Worm (Caenorhabditis elegans): ENCODE measurements around the gene C05C10.7.

C05C10.7 gene

DNA sequence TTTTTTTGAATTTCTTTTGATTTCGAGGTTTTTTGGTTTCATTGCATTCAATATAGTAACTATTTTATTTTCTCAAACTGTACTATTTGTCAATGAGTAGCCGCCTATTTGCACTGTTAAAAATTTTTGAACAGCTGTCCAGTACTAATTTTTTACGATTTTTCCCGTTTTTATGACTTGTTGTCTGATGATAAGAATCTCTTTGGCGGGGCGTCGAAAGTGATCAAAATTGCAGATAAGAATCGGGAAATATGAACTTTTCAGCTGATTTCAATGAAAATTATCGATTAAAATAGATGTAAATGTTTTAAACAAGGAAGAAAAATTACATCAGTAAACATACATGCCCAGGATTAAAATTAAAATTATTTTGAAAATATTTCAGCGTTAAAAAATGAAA is 35.4 kb upstream of the C05C10.7 start:
- TF ChIP-seq fos-1 (tag; optimal IDR thresholded peaks at IDR 0.05) (peak; percentile 81), crh-2 (tag; optimal IDR thresholded peaks at IDR 0.05) (peak; percentile 46), nhr-25 (tag; optimal IDR thresholded peaks at IDR 0.05) (peak; percentile 32), C34F6.9 (tag; optimal IDR thresholded peaks at IDR 0.05) (no peak), sma-9 (GFP tag; optimal IDR thresholded peaks at IDR 0.05) (peak; percentile 83), sma-9 (tag; optimal IDR thresholded peaks at IDR 0.05) (no peak), nhr-10 (tag; optimal IDR thresholded peaks at IDR 0.05) (no peak), gmeb-1 (tag; optimal IDR thresholded peaks at IDR 0.05) (peak; percentile 9)

DNA sequence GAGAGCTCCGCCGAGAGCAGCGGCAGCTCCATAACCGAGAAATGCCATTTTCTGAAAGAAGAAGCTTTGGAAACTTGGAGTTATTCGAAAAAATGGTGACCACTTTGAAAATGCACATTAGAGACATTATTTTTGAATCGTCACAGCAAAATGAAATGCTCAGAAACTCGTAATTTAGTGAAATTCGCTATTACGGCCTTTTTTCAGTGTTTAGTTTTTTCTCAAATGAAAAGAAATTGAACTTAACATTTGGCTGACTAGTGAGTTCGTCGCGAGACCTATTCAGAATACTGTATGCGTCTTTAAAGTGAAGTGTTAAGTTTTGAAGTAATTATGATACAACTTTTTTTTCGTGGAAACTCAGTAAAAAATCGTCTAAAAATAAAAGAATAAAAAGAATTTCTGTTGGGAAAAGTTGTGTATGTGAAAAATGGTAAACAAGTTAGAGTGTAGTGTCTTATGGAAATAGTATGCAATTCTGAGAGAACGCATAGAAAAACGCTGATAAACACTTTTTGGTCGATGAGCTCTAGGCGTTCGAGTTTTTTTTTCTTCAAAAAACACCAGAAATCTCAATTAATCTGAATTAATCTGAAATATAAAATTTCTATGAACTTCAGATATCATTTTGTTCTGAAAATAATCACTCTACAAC is 31.8 kb upstream of the C05C10.7 start, which contains the start of gene R53.5:
TSS of gene R53.5 (minus strand) at position 51 of the 655 bp plus-strand sequence.
- no peak for TF ChIP-seq ztf-4 (tag; optimal IDR thresholded peaks at IDR 0.05)
- no peak for TF ChIP-seq mdl-1 (tag; optimal IDR thresholded peaks at IDR 0.05)
- TF ChIP-seq nhr-11 (tag; optimal IDR thresholded peaks at IDR 0.05): no peak
- no peak for TF ChIP-seq lin-11 (tag; optimal IDR thresholded peaks at IDR 0.05)
- no peak for TF ChIP-seq fos-1 (tag; optimal IDR thresholded peaks at IDR 0.05)
- no peak for TF ChIP-seq crh-2 (tag; optimal IDR thresholded peaks at IDR 0.05)
- TF ChIP-seq unc-55 (GFP tag; optimal IDR thresholded peaks at IDR 0.05): no peak
- no peak for TF ChIP-seq alr-1 (tag; optimal IDR thresholded peaks at IDR 0.05)
- no peak for TF ChIP-seq unc-39 (tag; optimal IDR thresholded peaks at IDR 0.05)
- TF ChIP-seq gmeb-1 (tag; optimal IDR thresholded peaks at IDR 0.05): no peak
- TF ChIP-seq nhr-21 (tag; optimal IDR thresholded peaks at IDR 0.05): no peak
- no peak for TF ChIP-seq mab-5 (tag; optimal IDR thresholded peaks at IDR 0.05)
- no peak for TF ChIP-seq nhr-77 (tag; optimal IDR thresholded peaks at IDR 0.05)

DNA sequence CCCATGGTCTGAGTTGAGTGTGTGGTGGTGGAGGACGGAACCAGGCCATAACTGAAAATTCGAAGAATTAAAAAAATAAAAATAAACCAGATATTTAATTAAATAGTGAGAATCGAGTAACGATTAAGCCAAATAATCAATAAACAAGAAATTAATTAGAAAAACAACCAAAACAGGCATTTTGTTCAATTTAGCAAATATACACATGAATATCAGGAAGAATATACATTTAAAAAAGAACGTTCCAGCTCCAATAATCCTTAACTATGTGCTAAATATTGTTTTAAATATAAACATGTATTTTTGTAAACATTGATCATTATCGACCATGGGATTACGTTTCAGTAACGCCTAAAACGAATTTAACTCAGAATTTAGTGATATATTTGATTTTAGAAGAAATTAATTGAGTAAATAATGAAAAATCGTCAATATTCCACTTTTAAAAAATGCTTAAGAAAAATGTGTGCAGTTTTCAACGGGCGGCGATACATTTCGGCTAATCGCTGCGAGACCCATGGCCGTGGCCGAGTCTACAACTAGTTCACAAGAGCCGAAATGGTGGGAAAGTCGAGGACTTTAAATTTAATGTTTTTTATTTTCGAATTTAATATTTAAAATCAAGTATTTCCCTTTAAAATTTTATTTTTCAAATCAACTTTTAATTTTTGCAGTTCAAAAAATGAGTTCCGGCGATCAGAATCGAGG is 29.4 kb upstream of the C05C10.7 start, which contains the start of the genes R53.4 and psf-1:
TSS of gene R53.4 (minus strand) at position 51 of the 708 bp plus-strand sequence.
TSS of gene psf-1 (plus strand) at position 675 of the 708 bp plus-strand sequence.
- TF ChIP-seq ceh-16 (tag; optimal IDR thresholded peaks at IDR 0.05) (no peak), R02D3.7 (tag; optimal IDR thresholded peaks at IDR 0.05) (no peak), gmeb-1 (tag; optimal IDR thresholded peaks at IDR 0.05) (peak; percentile 70), egl-27 (tag; optimal IDR thresholded peaks at IDR 0.05) (no peak), C34F6.9 (tag; optimal IDR thresholded peaks at IDR 0.05) (peak; percentile 82), nhr-237 (tag; optimal IDR thresholded peaks at IDR 0.05) (no peak), fos-1 (tag; optimal IDR thresholded peaks at IDR 0.05) (no peak), elt-3 (tag; optimal IDR thresholded peaks at IDR 0.05) (no peak), nhr-25 (tag; optimal IDR thresholded peaks at IDR 0.05) (no peak), F13H6.1 (tag; optimal IDR thresholded peaks at IDR 0.05) (peak; percentile 31), blmp-1 (tag; optimal IDR thresholded peaks at IDR 0.05; ENCODE audit: insufficient read depth) (peak; percentile 13), Y55F3AM.14 (GFP tag; optimal IDR thresholded peaks at IDR 0.05) (no peak), unc-39 (tag; optimal IDR thresholded peaks at IDR 0.05) (no peak), ztf-1 (GFP tag; conservative IDR thresholded peaks at IDR 0.05) (no peak), nhr-12 (tag; optimal IDR thresholded peaks at IDR 0.05) (no peak), lin-39 (tag; optimal IDR thresholded peaks at IDR 0.05) (no peak), lsy-2 (tag; optimal IDR thresholded peaks at IDR 0.05) (peak; percentile 47 to 87), nhr-6 (tag; optimal IDR thresholded peaks at IDR 0.05) (no peak), nhr-23 (tag; optimal IDR thresholded peaks at IDR 0.05) (no peak), ceh-82 (tag; optimal IDR thresholded peaks at IDR 0.05) (no peak), dmd-4 (tag; optimal IDR thresholded peaks at IDR 0.05) (no peak), zag-1 (tag; optimal IDR thresholded peaks at IDR 0.05) (no peak), nhr-21 (tag; optimal IDR thresholded peaks at IDR 0.05) (peak; percentile 34), nhr-11 (tag; optimal IDR thresholded peaks at IDR 0.05) (no peak), skn-1 (tag; optimal IDR thresholded peaks at IDR 0.05) (no peak), unc-55 (GFP tag; optimal IDR thresholded peaks at IDR 0.05) (peak; percentile 88), lin-13 (GFP tag; optimal IDR thresholded peaks at IDR 0.05) (peak; percentile 22), sma-3 (GFP tag; optimal IDR thresholded peaks at IDR 0.05) (peak; percentile 41), nhr-77 (tag; optimal IDR thresholded peaks at IDR 0.05) (no peak), crh-2 (tag; optimal IDR thresholded peaks at IDR 0.05) (peak; percentile 69), sma-9 (GFP tag; optimal IDR thresholded peaks at IDR 0.05) (peak; percentile 68), sma-9 (tag; optimal IDR thresholded peaks at IDR 0.05) (no peak), mab-5 (tag; optimal IDR thresholded peaks at IDR 0.05) (no peak), nhr-129 (tag; optimal IDR thresholded peaks at IDR 0.05) (peak; percentile 39), lin-11 (tag; optimal IDR thresholded peaks at IDR 0.05) (peak; percentile 54), ztf-4 (tag; optimal IDR thresholded peaks at IDR 0.05) (no peak), unc-62 (GFP tag; optimal IDR thresholded peaks at IDR 0.05) (no peak)
